Worm (Caenorhabditis elegans) whole organism, L3 larva: ENCODE results near the gene Y73B6BL.22.

Experiments
- ama-1 ChIP-seq: fragments of 150-350 bp; optimal IDR thresholded peaks from 2 replicates; lab custom pipeline; 2018
- ceh-16 ChIP-seq: sonication (generic microtip); optimal IDR thresholded peaks from 2 replicates; lab custom pipeline; 2017; ENCODE audit warnings: missing biosample characterization, missing genetic modification characterization
- fkh-10 ChIP-seq: sonication (generic microtip); optimal IDR thresholded peaks from 2 replicates; lab custom pipeline; 2017; ENCODE audit warnings: missing biosample characterization, missing genetic modification reagents, missing genetic modification characterization
- nhr-11 ChIP-seq: fragments of 150-350 bp; optimal IDR thresholded peaks from 2 replicates; lab custom pipeline; 2014; ENCODE audit warnings: missing biosample characterization, missing genetic modification characterization
- nhr-237 ChIP-seq: fragments of 150-350 bp; optimal IDR thresholded peaks from 2 replicates; lab custom pipeline; 2014; ENCODE audit warnings: missing biosample characterization, missing genetic modification characterization
- nhr-25 ChIP-seq: sonication (generic microtip); optimal IDR thresholded peaks from 2 replicates; lab custom pipeline; 2017; ENCODE audit warnings: missing biosample characterization, missing genetic modification characterization
- nhr-28 ChIP-seq: fragments of 150-350 bp; optimal IDR thresholded peaks from 2 replicates; lab custom pipeline; 2014; ENCODE audit warnings: missing biosample characterization, missing genetic modification characterization
- nhr-77 ChIP-seq: fragments of 150-350 bp; optimal IDR thresholded peaks from 2 replicates; lab custom pipeline; 2014; ENCODE audit warnings: missing biosample characterization, missing genetic modification characterization
- unc-39 ChIP-seq: sonication (generic microtip); optimal IDR thresholded peaks from 4 replicates; lab custom pipeline; 2017; ENCODE audit warnings: missing biosample characterization, missing genetic modification characterization
- unc-62 ChIP-seq: fragments of 150-350 bp; sonication (generic microtip); optimal IDR thresholded peaks from 4 replicates; lab custom pipeline; 2014; ENCODE audit warnings: missing biosample characterization, missing genetic modification reagents, missing genetic modification characterization
- zag-1 ChIP-seq: fragments of 150-350 bp; optimal IDR thresholded peaks from 2 replicates; lab custom pipeline; 2014; ENCODE audit warnings: missing biosample characterization, missing genetic modification characterization
- ztf-11 ChIP-seq: fragments of 150-350 bp; optimal IDR thresholded peaks from 2 replicates; lab custom pipeline; 2014; ENCODE audit warnings: missing biosample characterization, missing genetic modification characterization
- ztf-4 ChIP-seq: fragments of 150-350 bp; optimal IDR thresholded peaks from 2 replicates; lab custom pipeline; 2014; ENCODE audit warnings: missing biosample characterization, missing genetic modification characterization

DNA sequence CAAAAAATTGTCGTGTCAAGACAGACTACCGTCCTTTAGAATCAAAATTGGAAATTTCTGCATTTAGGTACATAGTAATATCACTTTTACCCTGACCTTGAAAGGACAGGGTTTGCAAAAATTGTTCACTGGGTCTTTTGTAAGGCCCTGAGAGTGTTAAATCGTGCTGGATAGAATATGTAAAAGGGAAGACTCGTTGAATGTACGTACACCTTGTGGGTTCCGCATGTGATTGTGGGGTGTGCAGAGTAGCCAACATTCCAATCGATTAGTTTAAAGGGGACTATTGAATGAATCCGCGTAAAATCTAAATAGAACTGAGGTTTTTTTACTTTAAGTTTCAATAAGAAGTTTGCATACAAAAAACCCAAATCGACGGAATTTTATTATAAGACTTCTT lies 44.1 kb upstream of the Y73B6BL.22 start:
- TF ChIP-seq ama-1 (lab: Kevin White, UChicago), result no peak
- no peak for TF ChIP-seq ceh-16 (tag; lab: Kevin White, UChicago)
- no peak for TF ChIP-seq nhr-11
- TF ChIP-seq nhr-25, result no peak
- TF ChIP-seq nhr-28 (tag; lab: Kevin White, UChicago), result no peak
- no peak for TF ChIP-seq nhr-77 (tag; lab: Kevin White, UChicago)
- TF ChIP-seq unc-62 (GFP tag; lab: Kevin White, UChicago), result no peak
- TF ChIP-seq ztf-11, result no peak
- TF ChIP-seq unc-39 (tag; lab: Kevin White, UChicago), result no peak
- TF ChIP-seq nhr-237 (tag; lab: Kevin White, UChicago), result no peak
- no peak for TF ChIP-seq fkh-10
- no peak for TF ChIP-seq ztf-4 (tag; lab: Kevin White, UChicago)
- no peak for TF ChIP-seq zag-1
